Worm (Caenorhabditis elegans): ENCODE measurements around the gene npr-26.

Gene npr-26

ce11 chrIV:17407025-17407424 is 10.6 kb downstream of the npr-26 start, which contains the start of gene T02D1.7:
Gene T02D1.7, minus strand, starts transcription at chrIV:17407125.
- TF ChIP-seq ZK546.5 (tag; optimal IDR thresholded peaks at IDR 0.05): no peak
- no peak for TF ChIP-seq ceh-28 (tag; optimal IDR thresholded peaks at IDR 0.05)
- no peak for TF ChIP-seq tbx-2 (tag; optimal IDR thresholded peaks at IDR 0.05)
- TF ChIP-seq unc-62 (GFP tag; optimal IDR thresholded peaks at IDR 0.05): no peak
- no peak for TF ChIP-seq hmg-11 (tag; optimal IDR thresholded peaks at IDR 0.05)
- no peak for TF ChIP-seq ceh-16 (tag; optimal IDR thresholded peaks at IDR 0.05)
- no peak for TF ChIP-seq egl-27 (tag; optimal IDR thresholded peaks at IDR 0.05)
- TF ChIP-seq jun-1 (tag; optimal IDR thresholded peaks at IDR 0.05): no peak
- no peak for TF ChIP-seq mml-1 (tag; optimal IDR thresholded peaks at IDR 0.05)
- TF ChIP-seq egl-5 (tag; optimal IDR thresholded peaks at IDR 0.05): no peak
- no peak for TF ChIP-seq zag-1 (tag; optimal IDR thresholded peaks at IDR 0.05)
- no peak for TF ChIP-seq fkh-2 (tag; optimal IDR thresholded peaks at IDR 0.05)
- TF ChIP-seq ama-1 (optimal IDR thresholded peaks at IDR 0.05): no peak
- no peak for TF ChIP-seq R02D3.7 (tag; optimal IDR thresholded peaks at IDR 0.05)
- TF ChIP-seq nhr-43 (tag; optimal IDR thresholded peaks at IDR 0.05; ENCODE audit: poor library complexity, severe bottlenecking): no peak
- TF ChIP-seq nhr-28 (tag; optimal IDR thresholded peaks at IDR 0.05): no peak
- TF ChIP-seq unc-39 (tag; optimal IDR thresholded peaks at IDR 0.05): no peak

ce11 chrIV:17406119-17406518 is 11.5 kb downstream of the npr-26 start:
- TF ChIP-seq elt-2 (tag; optimal IDR thresholded peaks at IDR 0.05): peak; percentile 76
- peak; percentile 60 for TF ChIP-seq pqm-1 (tag; optimal IDR thresholded peaks at IDR 0.05)
- TF ChIP-seq fos-1 (tag; optimal IDR thresholded peaks at IDR 0.05): no peak
- TF ChIP-seq zag-1 (tag; optimal IDR thresholded peaks at IDR 0.05): no peak
- TF ChIP-seq jun-1 (tag; optimal IDR thresholded peaks at IDR 0.05): peak; percentile 8

ce11 chrIV:17405530-17405929 is 12.1 kb downstream of the npr-26 start, which contains the start of gene pmp-4:
Gene pmp-4, minus strand, starts transcription at chrIV:17405630.
- TF ChIP-seq unc-62 (GFP tag; optimal IDR thresholded peaks at IDR 0.05) (no peak), jun-1 (tag; optimal IDR thresholded peaks at IDR 0.05) (no peak), ceh-28 (tag; optimal IDR thresholded peaks at IDR 0.05) (no peak), pha-4 (tag; optimal IDR thresholded peaks at IDR 0.05) (no peak), sea-2 (GFP tag; optimal IDR thresholded peaks at IDR 0.05) (no peak), ztf-11 (tag; optimal IDR thresholded peaks at IDR 0.05) (no peak), ceh-16 (tag; optimal IDR thresholded peaks at IDR 0.05) (no peak), ceh-9 (tag; optimal IDR thresholded peaks at IDR 0.05) (no peak), nhr-237 (tag; optimal IDR thresholded peaks at IDR 0.05) (no peak), ama-1 (optimal IDR thresholded peaks at IDR 0.05) (no peak), skn-1 (tag; optimal IDR thresholded peaks at IDR 0.05) (no peak), elt-1 (tag; optimal IDR thresholded peaks at IDR 0.05) (no peak), ZK546.5 (tag; optimal IDR thresholded peaks at IDR 0.05) (no peak), fkh-2 (tag; optimal IDR thresholded peaks at IDR 0.05) (no peak), hmg-11 (tag; optimal IDR thresholded peaks at IDR 0.05) (no peak), fos-1 (tag; optimal IDR thresholded peaks at IDR 0.05) (no peak), egl-27 (tag; optimal IDR thresholded peaks at IDR 0.05) (no peak), tbx-2 (tag; optimal IDR thresholded peaks at IDR 0.05) (no peak), nhr-23 (tag; optimal IDR thresholded peaks at IDR 0.05) (no peak), elt-2 (tag; optimal IDR thresholded peaks at IDR 0.05) (no peak)

DNA sequence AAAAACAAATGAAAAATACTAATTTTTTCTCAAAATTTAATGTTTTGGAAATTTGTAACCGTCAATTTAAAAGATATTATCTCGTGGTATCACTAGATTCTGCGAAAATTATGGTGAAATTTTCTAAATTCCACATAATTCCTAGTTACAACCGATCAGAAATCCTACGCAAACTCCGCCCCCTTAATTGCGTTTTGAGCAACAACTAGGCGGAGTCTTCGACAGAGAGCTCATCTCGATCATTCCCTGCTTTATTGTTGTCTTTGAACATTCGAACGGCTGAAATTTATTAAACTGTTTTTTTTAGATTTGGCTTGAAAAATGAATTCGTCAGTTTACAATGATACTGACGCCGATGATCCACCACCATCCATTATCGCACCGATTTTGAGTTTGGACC is 18.2 kb downstream of the npr-26 start, which contains the start of gene T02D1.4:
Gene T02D1.4 (plus strand): TSS at position 301 of the 400 bp plus-strand sequence.
- TF ChIP-seq pqm-1 (tag; optimal IDR thresholded peaks at IDR 0.05): no peak
- no peak for TF ChIP-seq egl-27 (tag; optimal IDR thresholded peaks at IDR 0.05)
- no peak for TF ChIP-seq nhr-28 (tag; optimal IDR thresholded peaks at IDR 0.05)
- no peak for TF ChIP-seq lsy-12 (tag; optimal IDR thresholded peaks at IDR 0.05)
- no peak for TF ChIP-seq fkh-10 (GFP tag; optimal IDR thresholded peaks at IDR 0.05)
- TF ChIP-seq nhr-67 (tag; optimal IDR thresholded peaks at IDR 0.05): no peak
- TF ChIP-seq unc-39 (tag; optimal IDR thresholded peaks at IDR 0.05): no peak
- no peak for TF ChIP-seq eor-1 (tag; optimal IDR thresholded peaks at IDR 0.05)
- no peak for TF ChIP-seq nhr-43 (tag; optimal IDR thresholded peaks at IDR 0.05; ENCODE audit: poor library complexity, severe bottlenecking)

- TF ChIP-seq snpc-4 (tag; optimal IDR thresholded peaks at IDR 0.05): no peak
- no peak for TF ChIP-seq lin-39 (tag; optimal IDR thresholded peaks at IDR 0.05)
- no peak for TF ChIP-seq lin-15B (tag; optimal IDR thresholded peaks at IDR 0.05)
- TF ChIP-seq nhr-28 (tag; optimal IDR thresholded peaks at IDR 0.05): no peak
- TF ChIP-seq elt-3 (tag; optimal IDR thresholded peaks at IDR 0.05): no peak
- TF ChIP-seq nhr-25 (tag; optimal IDR thresholded peaks at IDR 0.05): no peak
- no peak for TF ChIP-seq nhr-76 (tag; optimal IDR thresholded peaks at IDR 0.05)
- TF ChIP-seq nhr-67 (tag; optimal IDR thresholded peaks at IDR 0.05): no peak
- no peak for TF ChIP-seq fkh-2 (tag; optimal IDR thresholded peaks at IDR 0.05)
- TF ChIP-seq jun-1 (tag; optimal IDR thresholded peaks at IDR 0.05): no peak
- TF ChIP-seq ceh-9 (tag; optimal IDR thresholded peaks at IDR 0.05): no peak
- no peak for TF ChIP-seq ZK546.5 (tag; optimal IDR thresholded peaks at IDR 0.05)
- TF ChIP-seq mdl-1 (tag; optimal IDR thresholded peaks at IDR 0.05): no peak
These were observed 21.7 kb downstream of the npr-26 start, which contains the start of gene sru-15 for ce11 chrIV:17395910-17396309. Gene sru-15, plus strand, starts transcription at chrIV:17396210.

All from whole organism, L3 larva.